Fruit fly (Drosophila melanogaster): ENCODE data around the gene wgn.

wgn gene

dm6 chrX:18669811-18670477 is 35.2 kb upstream of the wgn start (continued):
- peak; percentile 40 for TF ChIP-seq D19B (GFP tag; optimal IDR thresholded peaks at IDR 0.05)
- no peak for TF ChIP-seq so (GFP tag; IDR thresholded peaks at IDR 0.05)
- no peak for TF ChIP-seq cato (GFP tag; optimal IDR thresholded peaks at IDR 0.05; ENCODE audit: borderline replicate concordance)
- TF ChIP-seq tap (tag; optimal IDR thresholded peaks at IDR 0.05): no peak
- no peak for TF ChIP-seq Tbp (GFP tag; optimal IDR thresholded peaks at IDR 0.05)
- no peak for TF ChIP-seq CG15514 (GFP tag; optimal IDR thresholded peaks at IDR 0.05)
- peak; percentile 58 for TF ChIP-seq CG7839 (tag; optimal IDR thresholded peaks at IDR 0.05)
- TF ChIP-seq pho (GFP tag; optimal IDR thresholded peaks at IDR 0.05): no peak
- TF ChIP-seq CG18011 (GFP tag; optimal IDR thresholded peaks at IDR 0.05): no peak
- no peak for TF ChIP-seq Opbp (GFP tag; IDR thresholded peaks at IDR 0.05; ENCODE audit: partially characterized antibody)
- TF ChIP-seq CG18599 (GFP tag; optimal IDR thresholded peaks at IDR 0.05): no peak
- TF ChIP-seq ro (GFP tag; IDR thresholded peaks at IDR 0.05): no peak
- TF ChIP-seq CG3726 (GFP tag; IDR thresholded peaks at IDR 0.05): peak; percentile 55; the same call in 1 of the 3 replicates
- TF ChIP-seq CG14965 (GFP tag; optimal IDR thresholded peaks at IDR 0.05; ENCODE audit: borderline replicate concordance): no peak
- TF ChIP-seq otp (GFP tag; IDR thresholded peaks at IDR 0.05): no peak
- TF ChIP-seq ind (GFP tag; optimal IDR thresholded peaks at IDR 0.05): peak; percentile 6
- no peak for TF ChIP-seq CG12744 (GFP tag; optimal IDR thresholded peaks at IDR 0.05)
- TF ChIP-seq usp (GFP tag; optimal IDR thresholded peaks at IDR 0.05): no peak
- no peak for TF ChIP-seq Vsx1 (GFP tag; optimal IDR thresholded peaks at IDR 0.05)
- no peak for TF ChIP-seq GATAe (GFP tag; conservative IDR thresholded peaks at IDR 0.05)
- no peak for TF ChIP-seq shn (GFP tag; optimal IDR thresholded peaks at IDR 0.05)
- TF ChIP-seq Usf (GFP tag; optimal IDR thresholded peaks at IDR 0.05): no peak
- TF ChIP-seq CG14441 (GFP tag; IDR thresholded peaks at IDR 0.05): no peak
- no peak for TF ChIP-seq fd64A (GFP tag; optimal IDR thresholded peaks at IDR 0.05)
- no peak for TF ChIP-seq Dbx (GFP tag; IDR thresholded peaks at IDR 0.05)
- TF ChIP-seq lbe (GFP tag; optimal IDR thresholded peaks at IDR 0.05): no peak
- TF ChIP-seq pum (GFP tag; optimal IDR thresholded peaks at IDR 0.05): no peak
- no peak for TF ChIP-seq ftz-f1 (GFP tag; optimal IDR thresholded peaks at IDR 0.05)
- no peak for TF ChIP-seq emc (GFP tag; optimal IDR thresholded peaks at IDR 0.05)
- TF ChIP-seq CG12219 (GFP tag; optimal IDR thresholded peaks at IDR 0.05): peak; percentile 11
- TF ChIP-seq ken (GFP tag; IDR thresholded peaks at IDR 0.05): no peak
- TF ChIP-seq chn (GFP tag; optimal IDR thresholded peaks at IDR 0.05): no peak
- TF ChIP-seq C15 (GFP tag; IDR thresholded peaks at IDR 0.05): no peak
- no peak for TF ChIP-seq ato (GFP tag; IDR thresholded peaks at IDR 0.05; ENCODE audit: partially characterized antibody)
- no peak for TF ChIP-seq CG7357 (GFP tag; IDR thresholded peaks at IDR 0.05)
- TF ChIP-seq CG33213 (GFP tag; optimal IDR thresholded peaks at IDR 0.05): no peak
- TF ChIP-seq Atf-2 (GFP tag; optimal IDR thresholded peaks at IDR 0.05): no peak
- TF ChIP-seq Blimp-1 (GFP tag; optimal IDR thresholded peaks at IDR 0.05): peak; percentile 4
- no peak for TF ChIP-seq hbn (GFP tag; IDR thresholded peaks at IDR 0.05; ENCODE audit: partially characterized antibody)
- TF ChIP-seq br (optimal IDR thresholded peaks at IDR 0.05): no peak
- TF ChIP-seq CG16779 (GFP tag; IDR thresholded peaks at IDR 0.05): no peak
- TF ChIP-seq caup (GFP tag; optimal IDR thresholded peaks at IDR 0.05; ENCODE audit: severe bottlenecking): no peak
- no peak for TF ChIP-seq Hey (tag; optimal IDR thresholded peaks at IDR 0.05)
- no peak; the same call in 1 of the 2 replicates for TF ChIP-seq sob (GFP tag; IDR thresholded peaks at IDR 0.05)
- no peak for TF ChIP-seq Mad (GFP tag; optimal IDR thresholded peaks at IDR 0.05)
- TF ChIP-seq Hr3 (GFP tag; optimal IDR thresholded peaks at IDR 0.05): no peak
- peak; percentile 70 for TF ChIP-seq dysf (GFP tag; IDR thresholded peaks at IDR 0.05)
- TF ChIP-seq CG8478 (optimal IDR thresholded peaks at IDR 0.05): no peak
- TF ChIP-seq fd3F (GFP tag; optimal IDR thresholded peaks at IDR 0.05): no peak
- peak; percentile 27 for TF ChIP-seq CG30403 (GFP tag; optimal IDR thresholded peaks at IDR 0.05)
- TF ChIP-seq Sry-β (GFP tag; optimal IDR thresholded peaks at IDR 0.05): no peak
